Fruit fly (Drosophila melanogaster): ENCODE results near the gene Dnai2.

Gene Dnai2

dm6 chr3L:11704902-11705546 lies 6.0 kb upstream of the Dnai2 start:
- no peak for TF ChIP-seq CG8478 (optimal IDR thresholded peaks at IDR 0.05)
- no peak for TF ChIP-seq CTCF (optimal IDR thresholded peaks at IDR 0.05)

dm6 chr3L:11703579-11703978 lies 4.5 kb upstream of the Dnai2 start:
- TF ChIP-seq CG8478 (optimal IDR thresholded peaks at IDR 0.05) (no peak), CTCF (optimal IDR thresholded peaks at IDR 0.05) (no peak)

dm6 chr3L:11701649-11702048 lies 2.6 kb upstream of the Dnai2 start:
- TF ChIP-seq CTCF (optimal IDR thresholded peaks at IDR 0.05), result no peak
- TF ChIP-seq CG8478 (optimal IDR thresholded peaks at IDR 0.05), result no peak

- TF ChIP-seq CG8478 (optimal IDR thresholded peaks at IDR 0.05) (no peak), CTCF (optimal IDR thresholded peaks at IDR 0.05) (peak in 1 of 2 experiments; percentile 5)
Observed at dm6 chr3L:11696294-11697116, 2.6 kb downstream of the Dnai2 start, which contains the start of gene Dph1. Gene Dph1 (minus strand): TSS chr3L:11696963.

- TF ChIP-seq CG8478 (optimal IDR thresholded peaks at IDR 0.05) (no peak), CTCF (optimal IDR thresholded peaks at IDR 0.05) (no peak)
Observed at dm6 chr3L:11695827-11696226, 3.2 kb downstream of the Dnai2 start.

- no peak for TF ChIP-seq CG8478 (optimal IDR thresholded peaks at IDR 0.05)
- no peak for TF ChIP-seq CTCF (optimal IDR thresholded peaks at IDR 0.05)
Observed at dm6 chr3L:11695063-11695462, 4.0 kb downstream of the Dnai2 start.

- no peak for TF ChIP-seq CG8478 (optimal IDR thresholded peaks at IDR 0.05)
- TF ChIP-seq CTCF (optimal IDR thresholded peaks at IDR 0.05), result no peak
Observed at dm6 chr3L:11692853-11693252, 6.2 kb downstream of the Dnai2 start.

- TF ChIP-seq CG8478 (optimal IDR thresholded peaks at IDR 0.05) (no peak), CTCF (optimal IDR thresholded peaks at IDR 0.05) (peak in 1 of 2 experiments; percentile 12)
Observed at dm6 chr3L:11691203-11691797, 7.8 kb downstream of the Dnai2 start, which contains the start of the genes Pldn and CG14135. Gene Pldn (minus strand): TSS chr3L:11691399. Gene CG14135 (plus strand): TSS chr3L:11691571.

dm6 chr3L:11689832-11690602 lies 9.0 kb downstream of the Dnai2 start:
- no peak for TF ChIP-seq CG8478 (optimal IDR thresholded peaks at IDR 0.05)
- TF ChIP-seq CTCF (optimal IDR thresholded peaks at IDR 0.05), result no peak

- TF ChIP-seq CG8478 (optimal IDR thresholded peaks at IDR 0.05), result no peak
- no peak for TF ChIP-seq CTCF (optimal IDR thresholded peaks at IDR 0.05)
Observed at dm6 chr3L:11685876-11686275, 13.2 kb downstream of the Dnai2 start.

- TF ChIP-seq CG8478 (optimal IDR thresholded peaks at IDR 0.05) (no peak), CTCF (optimal IDR thresholded peaks at IDR 0.05) (no peak)
Observed at dm6 chr3L:11684522-11684851, 14.6 kb downstream of the Dnai2 start.

dm6 chr3L:11683819-11684521 lies 15.1 kb downstream of the Dnai2 start, which contains the start of gene Sugb:
Gene Sugb (plus strand): TSS chr3L:11683980.
- TF ChIP-seq CTCF (optimal IDR thresholded peaks at IDR 0.05), result no peak
- no peak for TF ChIP-seq CG8478 (optimal IDR thresholded peaks at IDR 0.05)

- TF ChIP-seq CG8478 (optimal IDR thresholded peaks at IDR 0.05), result no peak
- peak; percentile 41 to 56 for TF ChIP-seq CTCF (optimal IDR thresholded peaks at IDR 0.05)
Observed at dm6 chr3L:11681794-11682193, 17.3 kb downstream of the Dnai2 start, which contains the start of gene TfIIEalpha. Gene TfIIEalpha (plus strand): TSS chr3L:11682038.

dm6 chr3L:11680298-11680697 lies 18.8 kb downstream of the Dnai2 start, which contains the start of gene CG32085:
Gene CG32085 (minus strand): TSS chr3L:11680344.
- no peak for TF ChIP-seq CTCF (optimal IDR thresholded peaks at IDR 0.05)
- TF ChIP-seq CG8478 (optimal IDR thresholded peaks at IDR 0.05), result no peak

Measured in S2 (cell line).